Worm (Caenorhabditis elegans) whole organism, late embryonic: Measurements from ENCODE around the gene nhr-143.

Experiments
- F13H6.1 ChIP-seq: sonication (generic microtip); optimal IDR thresholded peaks from 2 replicates; lab custom pipeline; 2016; ENCODE audit warnings: missing genetic modification characterization, missing compliant biosample characterization
- ceh-30 ChIP-seq: fragments of 150-350 bp; optimal IDR thresholded peaks from 2 replicates; lab custom pipeline; 2014; ENCODE audit warnings: missing biosample characterization, missing genetic modification characterization
- ceh-31 ChIP-seq: sonication (generic microtip); optimal IDR thresholded peaks from 2 replicates; lab custom pipeline; 2016; ENCODE audit warnings: missing genetic modification characterization, missing compliant biosample characterization
- fkh-10 ChIP-seq: fragments of 150-350 bp; optimal IDR thresholded peaks from 2 replicates; lab custom pipeline; 2014; ENCODE audit warnings: missing biosample characterization, missing genetic modification reagents, missing genetic modification characterization
- hlh-30 ChIP-seq: sonication (generic microtip); optimal IDR thresholded peaks from 2 replicates; lab custom pipeline; 2017; ENCODE audit warnings: antibody characterized with exemption, missing genetic modification characterization, missing compliant biosample characterization; ENCODE audit not compliant: insufficient read depth
- lin-11 ChIP-seq: fragments of 200-800 bp; sonication (Bioruptor generic); optimal IDR thresholded peaks from 2 replicates; lab custom pipeline; 2018; ENCODE audit warnings: mild to moderate bottlenecking, missing genetic modification characterization, missing compliant biosample characterization
- pag-3 ChIP-seq: sonication (generic microtip); optimal IDR thresholded peaks from 2 replicates; lab custom pipeline; 2016; ENCODE audit warnings: missing compliant biosample characterization, missing genetic modification characterization, borderline replicate concordance
- pha-4 ChIP-seq: fragments of 150-350 bp; optimal IDR thresholded peaks from 2 replicates; lab custom pipeline; 2018; ENCODE audit warnings: missing biosample characterization, missing genetic modification reagents, missing genetic modification characterization
- rnt-1 ChIP-seq: sonication (generic microtip); optimal IDR thresholded peaks from 2 replicates; lab custom pipeline; 2016; ENCODE audit warnings: missing genetic modification characterization, missing compliant biosample characterization
- unc-42 ChIP-seq: sonication (generic microtip); optimal IDR thresholded peaks from 2 replicates; lab custom pipeline; 2016; ENCODE audit warnings: missing genotype, missing genetic modification characterization, missing compliant biosample characterization

ce11 chrV:8985740-8986139 lies 11.0 kb upstream of the nhr-143 start, which contains the start of gene str-85:
- no peak for TF ChIP-seq hlh-30 (tag; lab: Kevin White, UChicago)
- no peak for TF ChIP-seq rnt-1 (tag; lab: Kevin White, UChicago)
- TF ChIP-seq unc-42 (tag; lab: Kevin White, UChicago), result no peak
- TF ChIP-seq ceh-30 (tag; lab: Kevin White, UChicago), result no peak
- TF ChIP-seq lin-11, result no peak
- no peak for TF ChIP-seq ceh-31 (tag; lab: Kevin White, UChicago)
- no peak for TF ChIP-seq pha-4
- TF ChIP-seq pag-3, result no peak
- no peak for TF ChIP-seq F13H6.1 (tag; lab: Kevin White, UChicago)
- no peak for TF ChIP-seq fkh-10
